Fruit fly (Drosophila melanogaster) whole organism, adult: ENCODE measurements around the gene CG3164.

Experiments used
- CG11617 ChIP-seq: fragments of 200-800 bp; sonication (Bioruptor generic); optimal IDR thresholded peaks from 2 replicates; lab custom pipeline; 2017; ENCODE audit warnings: mild to moderate bottlenecking, missing biosample characterization, missing genetic modification reagents, missing genetic modification characterization
- CG12768 ChIP-seq: fragments of 200-800 bp; sonication (Bioruptor generic); optimal IDR thresholded peaks from 2 replicates; lab custom pipeline; 2017; ENCODE audit warnings: missing biosample characterization, missing genetic modification characterization, mild to moderate bottlenecking, moderate library complexity, missing genetic modification reagents
- CG14711 ChIP-seq: fragments of 200-800 bp; sonication (Bioruptor generic); optimal IDR thresholded peaks from 2 replicates; lab custom pipeline; 2018; ENCODE audit warnings: missing biosample characterization, mild to moderate bottlenecking, missing genetic modification characterization, moderate library complexity
- CG33017 ChIP-seq: fragments of 200-800 bp; sonication (Bioruptor generic); optimal IDR thresholded peaks from 2 replicates; lab custom pipeline; 2018; ENCODE audit warnings: missing biosample characterization, mild to moderate bottlenecking, missing genetic modification characterization, moderate library complexity
- CG5204 ChIP-seq: fragments of 200-800 bp; sonication (Bioruptor generic); optimal IDR thresholded peaks from 2 replicates; lab custom pipeline; 2016; ENCODE audit warnings: missing biosample characterization, missing genetic modification characterization
- CG7045 ChIP-seq: fragments of 200-800 bp; sonication (Bioruptor generic); optimal IDR thresholded peaks from 2 replicates; lab custom pipeline; 2017; ENCODE audit warnings: missing biosample characterization, mild to moderate bottlenecking, missing genetic modification characterization
- CG7101 ChIP-seq: fragments of 200-800 bp; sonication (Bioruptor generic); optimal IDR thresholded peaks from 2 replicates; lab custom pipeline; 2018; ENCODE audit warnings: missing biosample characterization, mild to moderate bottlenecking, missing genetic modification characterization, moderate library complexity
- Clk ChIP-seq: fragments of 200-800 bp; sonication (Bioruptor generic); optimal IDR thresholded peaks from 2 replicates; lab custom pipeline; 2017; ENCODE audit warnings: missing biosample characterization, missing genetic modification characterization
- Crg-1 ChIP-seq: fragments of 200-800 bp; sonication (Bioruptor generic); optimal IDR thresholded peaks from 2 replicates; lab custom pipeline; 2016; ENCODE audit warnings: missing biosample characterization, missing genetic modification characterization
- Mnt ChIP-seq: fragments of 200-800 bp; sonication (Bioruptor generic); optimal IDR thresholded peaks from 2 replicates; lab custom pipeline; 2016; ENCODE audit warnings: missing biosample characterization, mild to moderate bottlenecking, missing genetic modification characterization
- bab1 ChIP-seq: fragments of 200-800 bp; sonication (Bioruptor generic); optimal IDR thresholded peaks from 3 replicates; lab custom pipeline; 2019; ENCODE audit warnings: missing biosample characterization, mild to moderate bottlenecking, missing genetic modification characterization, moderate library complexity
- cic ChIP-seq: fragments of 200-800 bp; sonication (Bioruptor generic); optimal IDR thresholded peaks from 2 replicates; lab custom pipeline; 2017; ENCODE audit warnings: missing biosample characterization, mild to moderate bottlenecking, missing genetic modification characterization, moderate library complexity
- cnc ChIP-seq, 2 experiments: fragments of >200 bp; optimal IDR thresholded peaks; 2 replicates each; lab custom pipeline; 2017
- toe ChIP-seq: fragments of 200-800 bp; sonication (Bioruptor generic); optimal IDR thresholded peaks from 2 replicates; lab custom pipeline; 2016; ENCODE audit warnings: missing biosample characterization, missing genetic modification characterization

DNA sequence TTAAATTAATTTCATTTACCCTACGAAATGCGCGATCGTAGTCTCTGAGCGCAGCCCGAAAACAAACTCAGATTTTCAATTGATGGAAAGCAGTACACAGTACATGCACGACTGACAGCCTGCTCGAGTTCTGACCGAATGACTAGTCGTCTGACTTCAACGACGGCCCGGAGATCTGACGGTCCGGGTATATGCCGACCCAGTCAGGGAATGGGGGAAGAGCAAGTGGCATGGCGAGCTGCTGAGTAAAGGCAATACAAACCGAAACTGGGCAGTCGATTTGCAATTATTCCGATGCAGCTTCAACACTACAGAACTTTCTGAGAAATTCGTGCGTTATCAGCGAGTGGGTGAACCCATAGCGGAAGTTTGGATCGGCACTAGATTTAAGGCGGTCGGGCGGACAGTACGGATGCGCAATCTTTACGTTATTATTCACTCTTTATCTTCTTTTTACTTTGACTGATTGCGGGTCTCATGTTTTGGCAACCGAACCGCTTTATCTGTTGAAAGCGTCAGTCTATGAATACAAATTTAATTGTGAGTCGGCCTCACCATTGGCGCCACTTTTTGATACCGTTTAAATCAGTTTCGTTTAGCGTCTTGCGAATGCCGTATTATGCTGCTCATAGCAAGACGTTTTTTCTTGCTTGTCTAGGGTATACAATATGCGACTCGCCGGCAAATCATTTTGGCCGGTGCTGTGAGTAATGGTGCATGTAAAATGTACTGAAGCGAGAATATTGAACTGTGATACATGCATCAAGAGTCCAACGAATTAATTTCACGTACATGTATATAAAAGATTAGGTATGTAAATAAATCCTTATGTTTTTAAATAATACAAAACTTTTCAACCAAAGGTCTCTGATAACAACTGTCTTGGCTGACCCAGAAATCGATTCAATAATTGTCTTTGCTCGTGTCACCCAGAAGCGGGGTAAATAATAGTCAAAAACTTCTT is 9.8 kb downstream of the CG3164 start:
- no peak for TF ChIP-seq Mnt
- TF ChIP-seq CG33017 (tag; lab: Kevin White, UChicago) = no peak
- peak; percentile 54 for TF ChIP-seq CG12768
- TF ChIP-seq Clk = no peak
- no peak for TF ChIP-seq CG5204
- no peak for TF ChIP-seq CG7045 (GFP tag; lab: Kevin White, UChicago)
- TF ChIP-seq Crg-1 (GFP tag; lab: Kevin White, UChicago) = no peak
- TF ChIP-seq toe = no peak
- TF ChIP-seq CG14711 (tag; lab: Kevin White, UChicago) = no peak
- no peak for TF ChIP-seq CG11617 (GFP tag; lab: Kevin White, UChicago)
- no peak for TF ChIP-seq cnc (optimal IDR thresholded peaks at IDR 0.05; lab: Kevin White, UChicago)
- TF ChIP-seq bab1 (GFP tag; lab: Kevin White, UChicago) = no peak
- TF ChIP-seq CG7101 (tag; lab: Kevin White, UChicago) = no peak
- peak; percentile 74 for TF ChIP-seq cic (GFP tag; lab: Kevin White, UChicago)
